Fruit fly (Drosophila melanogaster) whole organism, embryonic: ENCODE results near the gene CG13921.

Experiments
- Asciz ChIP-seq: fragments of 200-800 bp; sonication (Bioruptor generic); optimal IDR thresholded peaks from 2 replicates; lab custom pipeline; 2017; ENCODE audit warnings: missing biosample characterization, mild to moderate bottlenecking, missing genetic modification characterization, missing genetic modification reagents
- Atf3 ChIP-seq: fragments of 200-800 bp; sonication (Bioruptor generic); optimal IDR thresholded peaks from 3 replicates; lab custom pipeline; 2016; ENCODE audit warnings: missing biosample characterization, missing genetic modification characterization
- CG10267 ChIP-seq: fragments of 200-800 bp; sonication (Bioruptor generic); optimal IDR thresholded peaks from 2 replicates; lab custom pipeline; 2018; ENCODE audit warnings: missing biosample characterization, mild to moderate bottlenecking, missing genetic modification characterization, moderate library complexity
- CG12391 ChIP-seq: fragments of 200-800 bp; sonication (Bioruptor generic); optimal IDR thresholded peaks from 3 replicates; lab custom pipeline; 2018; ENCODE audit warnings: missing biosample characterization, mild to moderate bottlenecking, missing genetic modification characterization, moderate library complexity
- CG13624 ChIP-seq: fragments of 200-800 bp; sonication (Bioruptor generic); optimal IDR thresholded peaks from 2 replicates; lab custom pipeline; 2016; ENCODE audit warnings: missing biosample characterization, missing genetic modification characterization
- CG14860 ChIP-seq: fragments of 200-800 bp; sonication (Bioruptor generic); IDR thresholded peaks from 3 replicates; pipeline ENCODE4 v1.3.6; 2022; ENCODE audit warnings: missing biosample characterization, missing genetic modification characterization; ENCODE audit not compliant: partially characterized antibody
- CG16779 ChIP-seq: fragments of 200-800 bp; sonication (Bioruptor generic); IDR thresholded peaks from 2 replicates; pipeline ENCODE4 v1.3.6; 2022; ENCODE audit warnings: missing biosample characterization, missing genetic modification characterization
- CG16815 ChIP-seq: fragments of 200-800 bp; sonication (Bioruptor generic); optimal IDR thresholded peaks from 3 replicates; lab custom pipeline; 2017; ENCODE audit warnings: missing biosample characterization, mild to moderate bottlenecking, missing genetic modification characterization
- CG17359 ChIP-seq: fragments of 200-800 bp; sonication (Bioruptor generic); optimal IDR thresholded peaks from 3 replicates; lab custom pipeline; 2018; ENCODE audit warnings: missing biosample characterization, mild to moderate bottlenecking, missing genetic modification characterization, moderate library complexity
- CG17912 ChIP-seq: fragments of 200-800 bp; sonication (Bioruptor generic); optimal IDR thresholded peaks from 2 replicates; lab custom pipeline; 2018; ENCODE audit warnings: missing biosample characterization, mild to moderate bottlenecking, missing genetic modification characterization
- CG3838 ChIP-seq: fragments of 200-800 bp; sonication (Bioruptor generic); optimal IDR thresholded peaks from 3 replicates; lab custom pipeline; 2016; ENCODE audit warnings: missing biosample characterization, missing genetic modification characterization
- CG4854 ChIP-seq: fragments of 200-800 bp; sonication (Bioruptor generic); optimal IDR thresholded peaks from 2 replicates; lab custom pipeline; 2016; ENCODE audit warnings: missing biosample characterization, missing genetic modification characterization, inconsistent platforms
- CG6272 ChIP-seq: fragments of 200-800 bp; sonication (Bioruptor generic); IDR thresholded peaks from 2 replicates; pipeline ENCODE4 v1.3.6; 2022; ENCODE audit warnings: missing biosample characterization, missing genetic modification characterization
- Drgx ChIP-seq: fragments of 200-800 bp; sonication (Bioruptor generic); IDR thresholded peaks from 2 replicates; pipeline ENCODE4 v1.3.6; 2022; ENCODE audit warnings: missing biosample characterization, missing genetic modification characterization
- Fer3 ChIP-seq: fragments of 200-800 bp; sonication (Bioruptor generic); optimal IDR thresholded peaks from 2 replicates; lab custom pipeline; 2018; ENCODE audit warnings: missing biosample characterization, mild to moderate bottlenecking, missing genetic modification characterization, moderate library complexity
- GATAe ChIP-seq: fragments of 200-800 bp; sonication (Bioruptor generic); conservative IDR thresholded peaks from 2 replicates; pipeline ENCODE4 v1.3.6; 2022; ENCODE audit warnings: missing biosample characterization, missing genetic modification characterization
- Hand ChIP-seq: fragments of 200-800 bp; sonication (Bioruptor generic); optimal IDR thresholded peaks from 2 replicates; lab custom pipeline; 2017; ENCODE audit warnings: mild to moderate bottlenecking, missing biosample characterization, missing genetic modification reagents, missing genetic modification characterization
- HmgZ ChIP-seq: fragments of 200-800 bp; sonication (Bioruptor generic); optimal IDR thresholded peaks from 2 replicates; lab custom pipeline; 2018; ENCODE audit warnings: missing biosample characterization, mild to moderate bottlenecking, missing genetic modification characterization
- Hsf ChIP-seq: fragments of 200-800 bp; sonication (Bioruptor generic); optimal IDR thresholded peaks from 3 replicates; lab custom pipeline; 2016; ENCODE audit warnings: missing biosample characterization, missing genetic modification characterization
- Mad ChIP-seq: fragments of 200-800 bp; sonication (Bioruptor generic); optimal IDR thresholded peaks from 2 replicates; lab custom pipeline; 2016; ENCODE audit warnings: missing biosample characterization, missing genetic modification characterization
- Mrtf ChIP-seq: fragments of 200-800 bp; sonication (Bioruptor generic); IDR thresholded peaks from 3 replicates; pipeline ENCODE4 v1.3.6; 2022; ENCODE audit warnings: missing biosample characterization, missing genetic modification characterization
- Myb ChIP-seq: fragments of 200-800 bp; sonication (Bioruptor generic); optimal IDR thresholded peaks from 2 replicates; lab custom pipeline; 2016; ENCODE audit warnings: missing biosample characterization, missing genetic modification characterization
- NC2α ChIP-seq: fragments of 200-800 bp; sonication (Bioruptor generic); optimal IDR thresholded peaks from 2 replicates; lab custom pipeline; 2016; ENCODE audit warnings: missing biosample characterization, missing genetic modification characterization
- Oaz ChIP-seq: fragments of 200-800 bp; sonication (Bioruptor generic); IDR thresholded peaks from 2 replicates; pipeline ENCODE4 v1.3.6; 2022; ENCODE audit warnings: missing biosample characterization, missing genetic modification characterization
- Rfx ChIP-seq: fragments of 200-800 bp; sonication (Bioruptor generic); IDR thresholded peaks from 2 replicates; pipeline ENCODE4 v1.3.6; 2022; ENCODE audit warnings: missing biosample characterization, missing genetic modification characterization
- Sox102F ChIP-seq: fragments of 200-800 bp; sonication (Bioruptor generic); optimal IDR thresholded peaks from 2 replicates; lab custom pipeline; 2018; ENCODE audit warnings: missing biosample characterization, mild to moderate bottlenecking, missing genetic modification characterization, moderate library complexity
- Xbp1 ChIP-seq: fragments of 200-800 bp; sonication (Bioruptor generic); optimal IDR thresholded peaks from 3 replicates; lab custom pipeline; 2016; ENCODE audit warnings: missing biosample characterization, mild to moderate bottlenecking, missing genetic modification characterization
- ab ChIP-seq: fragments of 200-800 bp; sonication (Bioruptor generic); optimal IDR thresholded peaks from 2 replicates; lab custom pipeline; 2016; ENCODE audit warnings: missing biosample characterization, missing genetic modification characterization
- ase ChIP-seq: fragments of 200-800 bp; sonication (Bioruptor generic); IDR thresholded peaks from 3 replicates; pipeline ENCODE4 v1.3.6; 2022; ENCODE audit warnings: missing biosample characterization, missing genetic modification characterization
- chinmo ChIP-seq: fragments of 200-800 bp; sonication (Bioruptor generic); IDR thresholded peaks from 4 replicates; pipeline ENCODE4 v1.3.6; 2022; ENCODE audit warnings: missing biosample characterization, missing genetic modification characterization; ENCODE audit not compliant: partially characterized antibody
- croc ChIP-seq: fragments of 200-800 bp; sonication (Bioruptor generic); conservative IDR thresholded peaks from 3 replicates; pipeline ENCODE4 v1.3.6; 2022; ENCODE audit warnings: missing biosample characterization, missing genetic modification characterization
- crol ChIP-seq: fragments of 200-800 bp; sonication (Bioruptor generic); IDR thresholded peaks from 2 replicates; pipeline ENCODE4 v1.3.6; 2022; ENCODE audit warnings: missing biosample characterization, missing genetic modification characterization
- dati ChIP-seq: fragments of 200-800 bp; sonication (Bioruptor generic); IDR thresholded peaks from 2 replicates; pipeline ENCODE4 v1.3.6; 2022; ENCODE audit warnings: missing biosample characterization, missing genetic modification characterization
- disco-r ChIP-seq: fragments of 200-800 bp; sonication (Bioruptor generic); optimal IDR thresholded peaks from 2 replicates; lab custom pipeline; 2016; ENCODE audit warnings: missing biosample characterization, missing genetic modification characterization
- grn ChIP-seq: fragments of 200-800 bp; sonication (Bioruptor generic); optimal IDR thresholded peaks from 3 replicates; lab custom pipeline; 2017; ENCODE audit warnings: missing biosample characterization, missing genetic modification characterization
- her ChIP-seq: fragments of 200-800 bp; sonication (Bioruptor generic); optimal IDR thresholded peaks from 2 replicates; lab custom pipeline; 2016; ENCODE audit warnings: missing biosample characterization, missing genetic modification characterization
- lmd ChIP-seq: fragments of 200-800 bp; sonication (Bioruptor generic); IDR thresholded peaks from 2 replicates; pipeline ENCODE4 v1.3.6; 2022; ENCODE audit warnings: missing biosample characterization, missing genetic modification characterization
- mam ChIP-seq: fragments of 200-800 bp; sonication (Bioruptor generic); optimal IDR thresholded peaks from 3 replicates; lab custom pipeline; 2016; ENCODE audit warnings: missing biosample characterization, missing genetic modification characterization
- nom ChIP-seq: fragments of 200-800 bp; sonication (Bioruptor generic); optimal IDR thresholded peaks from 2 replicates; lab custom pipeline; 2017; ENCODE audit warnings: missing biosample characterization, missing genetic modification characterization, mild to moderate bottlenecking, moderate library complexity, missing genetic modification reagents
- pho ChIP-seq: fragments of 200-800 bp; sonication (Bioruptor generic); optimal IDR thresholded peaks from 2 replicates; lab custom pipeline; 2016; ENCODE audit warnings: missing biosample characterization, missing genetic modification characterization
- phol ChIP-seq: fragments of 200-800 bp; sonication (Bioruptor generic); optimal IDR thresholded peaks from 3 replicates; lab custom pipeline; 2018; ENCODE audit warnings: missing biosample characterization, mild to moderate bottlenecking, missing genetic modification characterization, moderate library complexity
- ro ChIP-seq: fragments of 200-800 bp; sonication (Bioruptor generic); IDR thresholded peaks from 2 replicates; pipeline ENCODE4 v1.3.6; 2022; ENCODE audit warnings: missing biosample characterization, missing genetic modification characterization
- seq ChIP-seq: fragments of 200-800 bp; sonication (Bioruptor generic); IDR thresholded peaks from 2 replicates; pipeline ENCODE4 v1.3.6; 2022; ENCODE audit warnings: missing biosample characterization, missing genetic modification characterization
- stwl ChIP-seq: fragments of 200-800 bp; sonication (Bioruptor generic); optimal IDR thresholded peaks from 3 replicates; lab custom pipeline; 2018; ENCODE audit warnings: missing biosample characterization, mild to moderate bottlenecking, missing genetic modification characterization, moderate library complexity
- unc-4 ChIP-seq: fragments of 200-800 bp; sonication (Bioruptor generic); IDR thresholded peaks from 2 replicates; pipeline ENCODE4 v1.3.6; 2022; ENCODE audit warnings: missing biosample characterization, missing genetic modification characterization; ENCODE audit not compliant: partially characterized antibody
- zf30C ChIP-seq: fragments of 200-800 bp; sonication (Bioruptor generic); optimal IDR thresholded peaks from 3 replicates; lab custom pipeline; 2018; ENCODE audit warnings: missing biosample characterization, mild to moderate bottlenecking, missing genetic modification characterization

CG13921 gene

dm6 chr3L:1739522-1740128 lies 7.1 kb upstream of the CG13921 start:
- TF ChIP-seq nom (peak; percentile 5), Drgx (GFP tag; lab: Robert Waterston, UW) (peak; percentile 12; the same call in 1 of the 2 replicates), stwl (tag; lab: Kevin White, UChicago) (no peak), chinmo (GFP tag; lab: Robert Waterston, UW) (0 out of 4 replicates have a peak, but pooled peaks have one; percentile 25), phol (tag; lab: Kevin White, UChicago) (no peak), CG17912 (GFP tag; lab: Kevin White, UChicago) (no peak)
- TF ChIP-seq, all 482 proteins: peak for 3

dm6 chr3L:1740129-1740975 lies 6.4 kb upstream of the CG13921 start:
- TF ChIP-seq Fer3 (tag; lab: Kevin White, UChicago) (peak; percentile 66), Sox102F (GFP tag; lab: Kevin White, UChicago) (peak; percentile 87), Mrtf (peak; percentile 70; the same call in 2 of the 3 replicates), ro (0 out of 2 replicates have a peak, but pooled peaks have one; percentile 13), pho (GFP tag; lab: Kevin White, UChicago) (peak; percentile 40), seq (GFP tag; lab: Robert Waterston, UW) (peak; percentile 82), CG12391 (tag; lab: Kevin White, UChicago) (peak; percentile 51), CG10267 (peak; percentile 19), Hand (GFP tag; lab: Kevin White, UChicago) (no peak), CG16779 (GFP tag; lab: Robert Waterston, UW) (no peak), phol (tag; lab: Kevin White, UChicago) (no peak), CG6272 (GFP tag; lab: Robert Waterston, UW) (peak; percentile 69), ase (peak; percentile 85; the same call in 2 of the 3 replicates), lmd (GFP tag; lab: Robert Waterston, UW) (peak; percentile 84), CG3838 (no peak), HmgZ (tag; lab: Kevin White, UChicago) (peak; percentile 45), unc-4 (no peak), CG17912 (GFP tag; lab: Kevin White, UChicago) (no peak), mam (GFP tag; lab: Kevin White, UChicago) (peak; percentile 67), Hsf (GFP tag; lab: Kevin White, UChicago) (peak; percentile 72), CG14860 (no peak), NC2α (GFP tag; lab: Kevin White, UChicago) (no peak), crol (GFP tag; lab: Robert Waterston, UW) (no peak), zf30C (GFP tag; lab: Kevin White, UChicago) (no peak), Atf3 (GFP tag; lab: Kevin White, UChicago) (peak; percentile 35), CG13624 (GFP tag; lab: Kevin White, UChicago) (peak; percentile 79), CG4854 (GFP tag; lab: Kevin White, UChicago) (no peak), ab (peak; percentile 26), Mad (GFP tag; lab: Kevin White, UChicago) (peak; percentile 42), disco-r (GFP tag; lab: Kevin White, UChicago) (no peak), CG16815 (no peak), Myb (peak; percentile 37), grn (no peak), her (GFP tag; lab: Kevin White, UChicago) (peak; percentile 61), Rfx (GFP tag; lab: Robert Waterston, UW) (peak; percentile 87), Oaz (GFP tag; lab: Robert Waterston, UW) (peak; percentile 79), CG17359 (tag; lab: Kevin White, UChicago) (peak; percentile 44), dati (no peak), Xbp1 (GFP tag; lab: Kevin White, UChicago) (peak; percentile 81), Asciz (GFP tag; lab: Kevin White, UChicago) (peak; percentile 25), croc (no peak; the same call in 2 of the 3 replicates), GATAe (no peak)
